Worm (Caenorhabditis elegans) whole organism, L1 larva: ENCODE measurements around the gene itr-1.

Experiments used
- aly-2 ChIP-seq: fragments of 150-350 bp; optimal IDR thresholded peaks from 2 replicates; lab custom pipeline; 2014; ENCODE audit warnings: missing biosample characterization, missing genetic modification characterization
- sptf-1 ChIP-seq: fragments of 150-350 bp; optimal IDR thresholded peaks from 2 replicates; lab custom pipeline; 2014; ENCODE audit warnings: missing biosample characterization, missing genetic modification characterization
- sup-37 ChIP-seq: fragments of 200-800 bp; sonication (Bioruptor generic); optimal IDR thresholded peaks from 2 replicates; lab custom pipeline; 2018; ENCODE audit warnings: mild to moderate bottlenecking, missing genetic modification characterization, missing compliant biosample characterization
- zag-1 ChIP-seq: fragments of 150-350 bp; optimal IDR thresholded peaks from 2 replicates; lab custom pipeline; 2014; ENCODE audit warnings: missing biosample characterization, missing genetic modification characterization

- no peak for TF ChIP-seq sptf-1 (tag; lab: Kevin White, UChicago)
- no peak for TF ChIP-seq zag-1 (tag; lab: Kevin White, UChicago)
- no peak for TF ChIP-seq sup-37 (GFP tag; lab: Kevin White, UChicago)
- TF ChIP-seq aly-2 (tag; lab: Kevin White, UChicago) = no peak
These were observed 59.2 kb downstream of the itr-1 start for ce11 chrIV:7734173-7734572.
